Worm (Caenorhabditis elegans) whole organism, early embryonic: Measurements from ENCODE around the gene sra-26.

ENCODE experiments used
- B0310.2 ChIP-seq: sonication (generic microtip); optimal IDR thresholded peaks from 2 replicates; lab custom pipeline; 2016; ENCODE audit warnings: mild to moderate bottlenecking, missing genetic modification characterization, missing compliant biosample characterization
- F13C5.2 ChIP-seq: sonication (generic microtip); optimal IDR thresholded peaks from 2 replicates; lab custom pipeline; 2017; ENCODE audit warnings: mild to moderate bottlenecking, missing genetic modification characterization, inconsistent platforms, missing compliant biosample characterization
- aly-1 ChIP-seq: sonication (generic microtip); optimal IDR thresholded peaks from 2 replicates; lab custom pipeline; 2016; ENCODE audit warnings: missing genetic modification characterization, missing compliant biosample characterization
- ama-1 ChIP-seq: fragments of 150-350 bp; optimal IDR thresholded peaks from 2 replicates; lab custom pipeline; 2014
- ceh-13 ChIP-seq: fragments of 200-800 bp; sonication (Bioruptor generic); optimal IDR thresholded peaks from 2 replicates; lab custom pipeline; 2018; ENCODE audit warnings: mild to moderate bottlenecking, missing genetic modification characterization, missing compliant biosample characterization
- ceh-36 ChIP-seq: sonication (generic microtip); optimal IDR thresholded peaks from 2 replicates; lab custom pipeline; 2016; ENCODE audit warnings: missing genetic modification characterization, inconsistent platforms, missing compliant biosample characterization
- ets-7 ChIP-seq: sonication (generic microtip); optimal IDR thresholded peaks from 2 replicates; lab custom pipeline; 2016; ENCODE audit warnings: missing genotype, missing genetic modification characterization, missing compliant biosample characterization
- flt-1 ChIP-seq: fragments of 200-800 bp; sonication (Bioruptor generic); IDR thresholded peaks from 2 replicates; pipeline ENCODE4 v1.3.6; 2022; ENCODE audit warnings: missing genetic modification characterization, missing compliant biosample characterization
- hmbx-1 ChIP-seq: sonication (generic microtip); optimal IDR thresholded peaks from 2 replicates; lab custom pipeline; 2016; ENCODE audit warnings: mild to moderate bottlenecking, missing genetic modification characterization, missing compliant biosample characterization
- hmg-4 ChIP-seq: fragments of 200-800 bp; sonication (Bioruptor generic); optimal IDR thresholded peaks from 2 replicates; lab custom pipeline; 2018; ENCODE audit warnings: mild to moderate bottlenecking, missing genetic modification characterization, missing compliant biosample characterization
- hnd-1 ChIP-seq: sonication (generic microtip); optimal IDR thresholded peaks from 2 replicates; lab custom pipeline; 2016; ENCODE audit warnings: missing genetic modification characterization, missing compliant biosample characterization
- pes-1 ChIP-seq: fragments of 200-800 bp; sonication (Bioruptor generic); IDR thresholded peaks from 2 replicates; pipeline ENCODE4 v1.3.6; 2022; ENCODE audit warnings: missing genetic modification reagents, missing genetic modification characterization, missing compliant biosample characterization
- scrt-1 ChIP-seq: fragments of 200-800 bp; sonication (Bioruptor generic); IDR thresholded peaks from 2 replicates; pipeline ENCODE4 v1.3.6; 2022; ENCODE audit warnings: missing genetic modification characterization, missing compliant biosample characterization
- sea-1 ChIP-seq: fragments of 200-800 bp; sonication (Bioruptor generic); conservative IDR thresholded peaks from 2 replicates; pipeline ENCODE4 v1.3.6; 2022; ENCODE audit warnings: missing genetic modification characterization, missing compliant biosample characterization
- tbx-11 ChIP-seq: fragments of 200-800 bp; sonication (Bioruptor generic); IDR thresholded peaks from 2 replicates; pipeline ENCODE4 v1.3.6; 2022; ENCODE audit warnings: missing genetic modification characterization, missing compliant biosample characterization
- tbx-37 ChIP-seq: fragments of 200-800 bp; sonication (Bioruptor generic); conservative IDR thresholded peaks from 2 replicates; pipeline ENCODE4 v1.3.6; 2022; ENCODE audit warnings: missing genetic modification reagents, missing genetic modification characterization, missing compliant biosample characterization
- tra-4 ChIP-seq: sonication (generic microtip); optimal IDR thresholded peaks from 2 replicates; lab custom pipeline; 2017; ENCODE audit warnings: missing genetic modification characterization, missing compliant biosample characterization

sra-26 gene

ce11 chrII:6651719-6652118 lies at the start of gene sra-26:
Gene sra-26, minus strand, starts transcription at chrII:6651819.
- TF ChIP-seq ama-1 (lab: Kevin White, UChicago): no peak
- no peak for TF ChIP-seq aly-1
- TF ChIP-seq hnd-1 (tag; lab: Kevin White, UChicago): no peak
- TF ChIP-seq scrt-1 (GFP tag; lab: Robert Waterston, UW): no peak
- no peak for TF ChIP-seq tbx-37
- TF ChIP-seq F13C5.2: no peak
- no peak for TF ChIP-seq ceh-13 (GFP tag; lab: Kevin White, UChicago)
- TF ChIP-seq sea-1: no peak
- TF ChIP-seq tbx-11: no peak
- no peak for TF ChIP-seq ets-7 (tag; lab: Kevin White, UChicago)
- TF ChIP-seq flt-1 (GFP tag; lab: Robert Waterston, UW): no peak
- no peak for TF ChIP-seq ceh-36 (tag; lab: Kevin White, UChicago)
- no peak for TF ChIP-seq tra-4 (tag; lab: Kevin White, UChicago)
- no peak for TF ChIP-seq hmbx-1 (tag; lab: Kevin White, UChicago)

ce11 chrII:6698784-6699183 lies 47.2 kb upstream of the sra-26 start, which contains the start of gene C18H9.1:
Gene C18H9.1, plus strand, starts transcription at chrII:6699084.
- TF ChIP-seq hmg-4: no peak
- TF ChIP-seq B0310.2 (tag; lab: Kevin White, UChicago): no peak
- no peak for TF ChIP-seq scrt-1 (GFP tag; lab: Robert Waterston, UW)
- TF ChIP-seq sea-1: no peak

- no peak for TF ChIP-seq ets-7 (tag; lab: Kevin White, UChicago)
Measured at ce11 chrII:6695388-6695787, 43.8 kb upstream of the sra-26 start, which contains the start of gene C18H9.5. Gene C18H9.5, minus strand, starts transcription at chrII:6695566.

- TF ChIP-seq ceh-13 (GFP tag; lab: Kevin White, UChicago) (no peak), tbx-37 (no peak), F13C5.2 (no peak), ceh-36 (tag; lab: Kevin White, UChicago) (no peak), tbx-11 (no peak), flt-1 (GFP tag; lab: Robert Waterston, UW) (no peak), ama-1 (lab: Kevin White, UChicago) (no peak), ets-7 (tag; lab: Kevin White, UChicago) (no peak), sea-1 (no peak), B0310.2 (tag; lab: Kevin White, UChicago) (no peak), hmbx-1 (tag; lab: Kevin White, UChicago) (no peak), tra-4 (tag; lab: Kevin White, UChicago) (no peak), aly-1 (no peak), hmg-4 (no peak), pes-1 (no peak)
Measured at ce11 chrII:6689088-6689487, 37.5 kb upstream of the sra-26 start.

- TF ChIP-seq hnd-1 (tag; lab: Kevin White, UChicago): no peak
- TF ChIP-seq tbx-11: no peak
- TF ChIP-seq hmg-4: no peak
- no peak for TF ChIP-seq tbx-37
- TF ChIP-seq scrt-1 (GFP tag; lab: Robert Waterston, UW): no peak
- TF ChIP-seq ama-1 (lab: Kevin White, UChicago): no peak
- TF ChIP-seq ets-7 (tag; lab: Kevin White, UChicago): no peak
Measured at ce11 chrII:6685964-6686363, 34.3 kb upstream of the sra-26 start.

ce11 chrII:6683663-6684285 lies 32.2 kb upstream of the sra-26 start, which contains the start of gene gyf-1:
Gene gyf-1, plus strand, starts transcription at chrII:6684235.
- TF ChIP-seq ceh-36 (tag; lab: Kevin White, UChicago) (no peak), sea-1 (no peak), hmg-4 (no peak), F13C5.2 (no peak), pes-1 (no peak), hmbx-1 (tag; lab: Kevin White, UChicago) (no peak), tbx-11 (no peak), aly-1 (no peak), hnd-1 (tag; lab: Kevin White, UChicago) (no peak), flt-1 (GFP tag; lab: Robert Waterston, UW) (no peak), ama-1 (lab: Kevin White, UChicago) (no peak), tra-4 (tag; lab: Kevin White, UChicago) (no peak), scrt-1 (GFP tag; lab: Robert Waterston, UW) (no peak), tbx-37 (no peak)

- TF ChIP-seq hnd-1 (tag; lab: Kevin White, UChicago) (no peak), ama-1 (lab: Kevin White, UChicago) (no peak), hmbx-1 (tag; lab: Kevin White, UChicago) (no peak), ceh-13 (GFP tag; lab: Kevin White, UChicago) (no peak), tbx-11 (no peak), ets-7 (tag; lab: Kevin White, UChicago) (no peak)
Measured at ce11 chrII:6682918-6683317, 31.3 kb upstream of the sra-26 start.

ce11 chrII:6681478-6681877 lies 29.9 kb upstream of the sra-26 start:
- TF ChIP-seq F13C5.2 (no peak), pes-1 (no peak), hmbx-1 (tag; lab: Kevin White, UChicago) (no peak), hmg-4 (no peak), scrt-1 (GFP tag; lab: Robert Waterston, UW) (no peak), ceh-13 (GFP tag; lab: Kevin White, UChicago) (no peak), ets-7 (tag; lab: Kevin White, UChicago) (no peak), hnd-1 (tag; lab: Kevin White, UChicago) (no peak), tra-4 (tag; lab: Kevin White, UChicago) (no peak), B0310.2 (tag; lab: Kevin White, UChicago) (no peak), ceh-36 (tag; lab: Kevin White, UChicago) (no peak), flt-1 (GFP tag; lab: Robert Waterston, UW) (no peak)
